Worm (Caenorhabditis elegans) whole organism, midembryonic: ENCODE measurements around the gene C34D10.1.

ENCODE experiments used
- T22C8.4 ChIP-seq: fragments of 200-800 bp; sonication (Bioruptor generic); IDR thresholded peaks from 2 replicates; pipeline ENCODE4 v1.3.6; 2022; ENCODE audit warnings: missing genetic modification characterization, missing compliant biosample characterization
- cog-1 ChIP-seq: sonication (generic microtip); optimal IDR thresholded peaks from 2 replicates; lab custom pipeline; 2016; ENCODE audit warnings: missing genetic modification characterization, missing compliant biosample characterization
- ref-1 ChIP-seq: fragments of 200-800 bp; sonication (Bioruptor generic); conservative IDR thresholded peaks from 2 replicates; pipeline ENCODE4 v1.3.6; 2022; ENCODE audit warnings: missing genetic modification reagents, missing genetic modification characterization, missing compliant biosample characterization

- TF ChIP-seq ref-1 (no peak), cog-1 (tag; lab: Kevin White, UChicago) (no peak), T22C8.4 (GFP tag; lab: Robert Waterston, UW) (no peak)
Measured at ce11 chrX:8030032-8030431, 753 bp downstream of the C34D10.1 start.
